Worm (Caenorhabditis elegans) whole organism, young adult: ENCODE results near the gene rnh-1.0.

ENCODE experiments used
- B0019.2 ChIP-seq: fragments of 200-800 bp; sonication (Bioruptor generic); conservative IDR thresholded peaks from 2 replicates; pipeline ENCODE4 v1.3.6; 2022; ENCODE audit warnings: missing genetic modification reagents, missing genetic modification characterization, missing compliant biosample characterization
- D2030.7 ChIP-seq: fragments of 200-800 bp; sonication (Bioruptor generic); IDR thresholded peaks from 2 replicates; pipeline ENCODE4 v1.3.6; 2022; ENCODE audit warnings: missing genetic modification reagents, missing genetic modification characterization, missing compliant biosample characterization
- F22D6.2 ChIP-seq: sonication (generic microtip); optimal IDR thresholded peaks from 2 replicates; lab custom pipeline; 2016; ENCODE audit warnings: mild to moderate bottlenecking, missing genetic modification characterization, missing compliant biosample characterization
- F39B2.1 ChIP-seq: fragments of 200-800 bp; sonication (Bioruptor generic); IDR thresholded peaks from 2 replicates; pipeline ENCODE4 v1.3.6; 2022; ENCODE audit warnings: missing genetic modification reagents, missing genetic modification characterization, missing compliant biosample characterization
- F49E8.2 ChIP-seq: sonication (generic microtip); optimal IDR thresholded peaks from 3 replicates; lab custom pipeline; 2017; ENCODE audit warnings: missing genetic modification characterization, mild to moderate bottlenecking, missing compliant biosample characterization, antibody characterized with exemption, moderate library complexity; ENCODE audit not compliant: insufficient read depth
- F55B11.4 ChIP-seq: sonication (generic microtip); optimal IDR thresholded peaks from 2 replicates; lab custom pipeline; 2016; ENCODE audit warnings: missing compliant biosample characterization, missing genetic modification characterization, borderline replicate concordance; ENCODE audit not compliant: insufficient read depth
- F57A8.1 ChIP-seq: fragments of 200-800 bp; sonication (Bioruptor generic); optimal IDR thresholded peaks from 2 replicates; lab custom pipeline; 2018; ENCODE audit warnings: mild to moderate bottlenecking, missing genetic modification characterization, moderate library complexity, missing compliant biosample characterization
- T07F8.4 ChIP-seq: sonication (generic microtip); optimal IDR thresholded peaks from 2 replicates; lab custom pipeline; 2016; ENCODE audit warnings: mild to moderate bottlenecking, missing genetic modification characterization, moderate library complexity, missing compliant biosample characterization
- Y53F4B.3 ChIP-seq: fragments of 200-800 bp; sonication (Bioruptor generic); IDR thresholded peaks from 2 replicates; pipeline ENCODE4 v1.3.6; 2022; ENCODE audit warnings: missing genetic modification reagents, missing genetic modification characterization, missing compliant biosample characterization
- Y56A3A.18 ChIP-seq: fragments of 200-800 bp; sonication (Bioruptor generic); IDR thresholded peaks from 2 replicates; pipeline ENCODE4 v1.3.6; 2022; ENCODE audit warnings: missing genetic modification reagents, missing genetic modification characterization, missing compliant biosample characterization
- Y67H2A.10 ChIP-seq: fragments of 200-800 bp; sonication (Bioruptor generic); conservative IDR thresholded peaks from 2 replicates; pipeline ENCODE4 v1.3.6; 2022; ENCODE audit warnings: missing genetic modification reagents, missing genetic modification characterization, missing compliant biosample characterization
- ama-1 ChIP-seq, 3 experiments: fragments of 150-350 bp in 1 of 3; sonication (generic microtip) in 2 of 3; optimal IDR thresholded peaks; 2 replicates each; lab custom pipeline; 2014 to 2018; ENCODE audit warnings: missing biosample characterization in 2 of 3, missing genetic modification characterization in 2 of 3, missing genetic modification reagents in 2 of 3
- aptf-2 ChIP-seq: fragments of 200-800 bp; sonication (Bioruptor generic); conservative IDR thresholded peaks from 2 replicates; pipeline ENCODE4 v1.3.6; 2022; ENCODE audit warnings: missing genetic modification reagents, missing genetic modification characterization, missing compliant biosample characterization
- athp-1 ChIP-seq: sonication (generic microtip); optimal IDR thresholded peaks from 2 replicates; lab custom pipeline; 2017; ENCODE audit warnings: mild to moderate bottlenecking, missing genetic modification characterization, missing compliant biosample characterization
- attf-6 ChIP-seq: fragments of 200-800 bp; sonication (Bioruptor generic); IDR thresholded peaks from 2 replicates; pipeline ENCODE4 v1.3.6; 2022; ENCODE audit warnings: missing genetic modification reagents, missing genetic modification characterization, missing compliant biosample characterization
- ceh-100 ChIP-seq: fragments of 200-800 bp; sonication (Bioruptor generic); IDR thresholded peaks from 2 replicates; pipeline ENCODE4 v1.3.6; 2022; ENCODE audit warnings: missing genetic modification reagents, missing genetic modification characterization, missing compliant biosample characterization
- ceh-27 ChIP-seq: fragments of 200-800 bp; sonication (Bioruptor generic); optimal IDR thresholded peaks from 2 replicates; lab custom pipeline; 2018; ENCODE audit warnings: mild to moderate bottlenecking, missing genetic modification characterization, moderate library complexity, missing compliant biosample characterization
- ceh-58 ChIP-seq: fragments of 200-800 bp; sonication (Bioruptor generic); IDR thresholded peaks from 2 replicates; pipeline ENCODE4 v1.3.6; 2022; ENCODE audit warnings: missing genetic modification characterization, missing compliant biosample characterization
- ceh-79 ChIP-seq: sonication (generic microtip); optimal IDR thresholded peaks from 2 replicates; lab custom pipeline; 2017; ENCODE audit warnings: mild to moderate bottlenecking, missing genetic modification characterization, missing compliant biosample characterization
- ceh-91 ChIP-seq: fragments of 200-800 bp; sonication (Bioruptor generic); IDR thresholded peaks from 2 replicates; pipeline ENCODE4 v1.3.6; 2022; ENCODE audit warnings: missing genetic modification reagents, missing genetic modification characterization, missing compliant biosample characterization
- die-1 ChIP-seq: sonication (generic microtip); optimal IDR thresholded peaks from 2 replicates; lab custom pipeline; 2016; ENCODE audit warnings: missing genotype, mild to moderate bottlenecking, missing genetic modification characterization, missing compliant biosample characterization
- dpl-1 ChIP-seq: fragments of 150-350 bp; optimal IDR thresholded peaks from 2 replicates; lab custom pipeline; 2014; ENCODE audit warnings: missing biosample characterization, missing genetic modification reagents, missing genetic modification characterization
- egl-18 ChIP-seq: fragments of 200-800 bp; sonication (Bioruptor generic); IDR thresholded peaks from 2 replicates; pipeline ENCODE4 v1.3.6; 2022; ENCODE audit warnings: missing genetic modification reagents, missing genetic modification characterization, missing compliant biosample characterization
- egrh-3 ChIP-seq: fragments of 200-800 bp; sonication (Bioruptor generic); IDR thresholded peaks from 2 replicates; pipeline ENCODE4 v1.3.6; 2022; ENCODE audit warnings: missing genetic modification reagents, missing genetic modification characterization, missing compliant biosample characterization
- ekl-4 ChIP-seq: fragments of 200-800 bp; sonication (Bioruptor generic); IDR thresholded peaks from 2 replicates; pipeline ENCODE4 v1.3.6; 2022; ENCODE audit warnings: missing genetic modification reagents, missing genetic modification characterization, missing compliant biosample characterization
- hlh-12 ChIP-seq: sonication (generic microtip); optimal IDR thresholded peaks from 2 replicates; lab custom pipeline; 2016; ENCODE audit warnings: missing genetic modification characterization, missing compliant biosample characterization
- hmg-1.2 ChIP-seq: fragments of 200-800 bp; sonication (Bioruptor generic); IDR thresholded peaks from 2 replicates; pipeline ENCODE4 v1.3.6; 2022; ENCODE audit warnings: missing genetic modification reagents, missing genetic modification characterization, missing compliant biosample characterization
- hsf-1 ChIP-seq: fragments of 200-800 bp; sonication (Bioruptor generic); IDR thresholded peaks from 2 replicates; pipeline ENCODE4 v1.3.6; 2022; ENCODE audit warnings: missing genetic modification reagents, missing genetic modification characterization, missing compliant biosample characterization
- let-526 ChIP-seq: fragments of 200-800 bp; sonication (Bioruptor generic); IDR thresholded peaks from 2 replicates; pipeline ENCODE4 v1.3.6; 2022; ENCODE audit warnings: missing genetic modification reagents, missing genetic modification characterization, missing compliant biosample characterization
- lin-40 ChIP-seq: sonication (generic microtip); optimal IDR thresholded peaks from 2 replicates; lab custom pipeline; 2016; ENCODE audit warnings: missing genetic modification characterization, mild to moderate bottlenecking, missing compliant biosample characterization, missing genotype, missing genetic modification reagents
- lir-1 ChIP-seq: fragments of 200-800 bp; sonication (Bioruptor generic); conservative IDR thresholded peaks from 2 replicates; pipeline ENCODE4 v1.3.6; 2022; ENCODE audit warnings: missing genetic modification reagents, missing genetic modification characterization, missing compliant biosample characterization
- mes-4 ChIP-seq: sonication (generic microtip); optimal IDR thresholded peaks from 2 replicates; lab custom pipeline; 2016; ENCODE audit warnings: missing genotype, missing genetic modification characterization, missing compliant biosample characterization
- nfyb-1 ChIP-seq: fragments of 200-800 bp; sonication (Bioruptor generic); IDR thresholded peaks from 2 replicates; pipeline ENCODE4 v1.3.6; 2022; ENCODE audit warnings: missing genetic modification reagents, missing genetic modification characterization, missing compliant biosample characterization
- nhr-90 ChIP-seq: sonication (generic microtip); optimal IDR thresholded peaks from 2 replicates; lab custom pipeline; 2016; ENCODE audit warnings: missing genotype, mild to moderate bottlenecking, missing genetic modification characterization, missing compliant biosample characterization
- pbrm-1 ChIP-seq: fragments of 200-800 bp; sonication (Bioruptor generic); IDR thresholded peaks from 2 replicates; pipeline ENCODE4 v1.3.6; 2022; ENCODE audit warnings: missing genetic modification reagents, missing genetic modification characterization, missing compliant biosample characterization
- pha-4 ChIP-seq: fragments of 150-350 bp; sonication (generic microtip); optimal IDR thresholded peaks from 2 replicates; lab custom pipeline; 2014; ENCODE audit warnings: missing biosample characterization, missing genetic modification reagents, missing genetic modification characterization
- rcor-1 ChIP-seq: fragments of 200-800 bp; sonication (Bioruptor generic); IDR thresholded peaks from 2 replicates; pipeline ENCODE4 v1.3.6; 2022; ENCODE audit warnings: missing genetic modification reagents, missing genetic modification characterization, missing compliant biosample characterization
- rec-8 ChIP-seq, 2 experiments: sonication (generic microtip); optimal IDR thresholded peaks; 2 replicates each; lab custom pipeline; 2016; ENCODE audit warnings: mild to moderate bottlenecking in 2 of 2, missing genetic modification characterization in 2 of 2, missing genetic modification reagents in 2 of 2, missing genotype in 2 of 2, missing biosample characterization in 1 of 2, missing compliant biosample characterization in 1 of 2, moderate library complexity in 1 of 2
- rpc-1 ChIP-seq, 2 experiments: fragments of 150-350 bp in 1 of 2; sonication (generic microtip) in 1 of 2; optimal IDR thresholded peaks; 2 replicates each; lab custom pipeline; 2014 to 2018; ENCODE audit warnings: missing biosample characterization in 1 of 2, missing genetic modification characterization in 1 of 2, missing genetic modification reagents in 1 of 2, missing genotype in 1 of 2
- somi-1 ChIP-seq: fragments of 200-800 bp; sonication (Bioruptor generic); optimal IDR thresholded peaks from 2 replicates; lab custom pipeline; 2018; ENCODE audit warnings: mild to moderate bottlenecking, missing genetic modification characterization, missing compliant biosample characterization
- sptf-2 ChIP-seq: fragments of 200-800 bp; sonication (Bioruptor generic); optimal IDR thresholded peaks from 2 replicates; lab custom pipeline; 2018; ENCODE audit warnings: mild to moderate bottlenecking, missing genetic modification characterization, missing compliant biosample characterization
- tbp1 ChIP-seq: fragments of 200-800 bp; sonication (Bioruptor generic); optimal IDR thresholded peaks from 2 replicates; lab custom pipeline; 2018; ENCODE audit warnings: mild to moderate bottlenecking, missing genetic modification characterization, missing compliant biosample characterization
- tlf-1 ChIP-seq: fragments of 200-800 bp; sonication (Bioruptor generic); optimal IDR thresholded peaks from 2 replicates; lab custom pipeline; 2018; ENCODE audit warnings: mild to moderate bottlenecking, missing genetic modification characterization, missing compliant biosample characterization
- unc-130 ChIP-seq: sonication (generic microtip); optimal IDR thresholded peaks from 2 replicates; lab custom pipeline; 2016; ENCODE audit warnings: missing genetic modification reagents, missing genetic modification characterization, missing compliant biosample characterization
- xnd-1 ChIP-seq: sonication (generic microtip); optimal IDR thresholded peaks from 2 replicates; lab custom pipeline; 2016; ENCODE audit warnings: missing genotype, missing genetic modification reagents, missing genetic modification characterization, missing compliant biosample characterization
- ztf-22 ChIP-seq: fragments of 200-800 bp; sonication (Bioruptor generic); optimal IDR thresholded peaks from 2 replicates; lab custom pipeline; 2018; ENCODE audit warnings: mild to moderate bottlenecking, missing genetic modification characterization, moderate library complexity, missing compliant biosample characterization
- ztf-26 ChIP-seq: sonication (generic microtip); optimal IDR thresholded peaks from 2 replicates; lab custom pipeline; 2017; ENCODE audit warnings: missing genetic modification characterization, missing compliant biosample characterization
- ztf-3 ChIP-seq: fragments of 200-800 bp; sonication (Bioruptor generic); optimal IDR thresholded peaks from 2 replicates; lab custom pipeline; 2018; ENCODE audit warnings: mild to moderate bottlenecking, missing genetic modification characterization, missing compliant biosample characterization

rnh-1.0 gene

DNA sequence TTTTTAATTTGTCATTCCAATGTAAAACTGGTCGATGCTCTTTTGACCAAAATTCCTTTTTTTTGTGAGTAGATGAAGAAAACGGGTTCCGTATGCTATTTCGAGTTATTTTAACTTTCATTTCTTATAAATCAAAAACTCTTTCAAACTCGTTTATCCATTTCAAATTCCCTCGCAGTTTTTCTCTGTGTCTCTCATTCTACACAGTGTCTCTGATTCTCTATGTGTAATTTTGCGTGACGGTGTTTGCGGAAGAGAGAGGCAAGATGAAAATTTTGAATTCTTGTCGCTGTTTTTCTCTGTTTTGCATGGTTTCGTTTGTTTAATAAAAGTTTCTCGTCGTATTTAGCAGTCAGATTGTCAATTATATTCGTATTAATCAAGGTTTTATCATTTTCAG is 4.0 kb downstream of the rnh-1.0 start, which contains the start of gene citk-2 (continued):
- no peak for TF ChIP-seq hsf-1 (GFP tag; lab: Robert Waterston, UW)
- no peak for TF ChIP-seq B0019.2 (GFP tag; lab: Robert Waterston, UW)
- TF ChIP-seq athp-1: no peak
- 0 out of 2 replicates have a peak, but pooled peaks have one; percentile 13 for TF ChIP-seq egl-18 (GFP tag; lab: Robert Waterston, UW)
- TF ChIP-seq tlf-1: no peak
- TF ChIP-seq ztf-3: no peak
- no peak for TF ChIP-seq ama-1 (optimal IDR thresholded peaks at IDR 0.05; lab: Kevin White, UChicago)
- no peak for TF ChIP-seq ama-1 (GFP tag; optimal IDR thresholded peaks at IDR 0.05; lab: Kevin White, UChicago)
- no peak for TF ChIP-seq F39B2.1
- TF ChIP-seq lir-1 (GFP tag; lab: Robert Waterston, UW): no peak
- no peak for TF ChIP-seq Y67H2A.10 (GFP tag; lab: Robert Waterston, UW)
- no peak for TF ChIP-seq rec-8 (tag; optimal IDR thresholded peaks at IDR 0.05; lab: Kevin White, UChicago)
- no peak for TF ChIP-seq nhr-90
- no peak for TF ChIP-seq unc-130 (GFP tag; lab: Kevin White, UChicago)
- peak; percentile 95 for TF ChIP-seq dpl-1 (GFP tag; lab: Kevin White, UChicago)
- TF ChIP-seq let-526: no peak
- 0 out of 2 replicates have a peak, but pooled peaks have one; percentile 37 for TF ChIP-seq ceh-91 (GFP tag; lab: Robert Waterston, UW)
- no peak for TF ChIP-seq egrh-3
- TF ChIP-seq rpc-1 (optimal IDR thresholded peaks at IDR 0.05; lab: Kevin White, UChicago): no peak
- TF ChIP-seq rpc-1 (tag; optimal IDR thresholded peaks at IDR 0.05; lab: Kevin White, UChicago): no peak
- TF ChIP-seq F55B11.4 (tag; lab: Kevin White, UChicago): no peak
- TF ChIP-seq pbrm-1 (GFP tag; lab: Robert Waterston, UW): 0 out of 2 replicates have a peak, but pooled peaks have one; percentile 42
- TF ChIP-seq ceh-79 (tag; lab: Kevin White, UChicago): no peak
- no peak for TF ChIP-seq attf-6 (GFP tag; lab: Robert Waterston, UW)
- no peak for TF ChIP-seq F22D6.2 (tag; lab: Kevin White, UChicago)
- TF ChIP-seq nfyb-1 (GFP tag; lab: Robert Waterston, UW): peak; percentile 74
- no peak for TF ChIP-seq aptf-2 (GFP tag; lab: Robert Waterston, UW)
- TF ChIP-seq rcor-1 (GFP tag; lab: Robert Waterston, UW): peak; percentile 47
- TF ChIP-seq Y56A3A.18 (GFP tag; lab: Robert Waterston, UW): 0 out of 2 replicates have a peak, but pooled peaks have one; percentile 77
- peak; percentile 97 for TF ChIP-seq hmg-1.2 (GFP tag; lab: Robert Waterston, UW)
- TF ChIP-seq ceh-100: peak; percentile 73
- TF ChIP-seq mes-4 (tag; lab: Kevin White, UChicago): no peak
- TF ChIP-seq F57A8.1 (GFP tag; lab: Kevin White, UChicago): no peak
- TF ChIP-seq sptf-2 (GFP tag; lab: Kevin White, UChicago): no peak
- no peak for TF ChIP-seq die-1
- TF ChIP-seq F49E8.2: no peak
- peak; percentile 57 for TF ChIP-seq tbp1 (GFP tag; lab: Kevin White, UChicago)
- no peak for TF ChIP-seq Y53F4B.3 (GFP tag; lab: Robert Waterston, UW)
- no peak for TF ChIP-seq hlh-12 (tag; lab: Kevin White, UChicago)
- TF ChIP-seq pha-4 (tag; lab: Kevin White, UChicago): peak; percentile 90
- no peak for TF ChIP-seq ceh-58 (GFP tag; lab: Robert Waterston, UW)
- no peak for TF ChIP-seq D2030.7 (GFP tag; lab: Robert Waterston, UW)
- no peak for TF ChIP-seq somi-1 (GFP tag; lab: Kevin White, UChicago)
- peak; percentile 4 for TF ChIP-seq ztf-26 (tag; lab: Kevin White, UChicago)
- peak; percentile 72 for TF ChIP-seq ceh-27 (GFP tag; lab: Kevin White, UChicago)
- no peak for TF ChIP-seq ztf-22
- no peak for TF ChIP-seq xnd-1
- peak; percentile 70; the same call in 1 of the 2 replicates for TF ChIP-seq ekl-4 (GFP tag; lab: Robert Waterston, UW)
- no peak for TF ChIP-seq T07F8.4 (tag; lab: Kevin White, UChicago)
- TF ChIP-seq lin-40 (tag; lab: Kevin White, UChicago): no peak
